Fruit fly (Drosophila melanogaster) whole organism, prepupa: ENCODE data around the gene Hs3st-B.

ENCODE experiments used
- CG32006 ChIP-seq: fragments of 200-800 bp; sonication (Bioruptor generic); optimal IDR thresholded peaks from 3 replicates; lab custom pipeline; 2017; ENCODE audit warnings: missing biosample characterization, mild to moderate bottlenecking, missing genetic modification characterization
- OdsH ChIP-seq: fragments of 200-800 bp; sonication (Bioruptor generic); optimal IDR thresholded peaks from 3 replicates; lab custom pipeline; 2016; ENCODE audit warnings: missing biosample characterization, missing genetic modification characterization
- svp ChIP-seq: fragments of 200-800 bp; sonication (Bioruptor generic); peaks from one replicate; lab custom pipeline; 2016; ENCODE audit warnings: missing biosample characterization, missing genetic modification characterization

dm6 chrX:19240230-19240839 is 8.1 kb upstream of the Hs3st-B start:
- TF ChIP-seq CG32006, result no peak
- TF ChIP-seq svp (GFP tag; lab: Kevin White, UChicago), result no peak
- no peak for TF ChIP-seq OdsH (GFP tag; lab: Kevin White, UChicago)
